Worm (Caenorhabditis elegans): ENCODE results near the gene oac-56.

ce11 chrIV:14365837-14366378, 15.4 kb upstream of the oac-56 start:
- TF ChIP-seq fkh-3 (tag; optimal IDR thresholded peaks at IDR 0.05): no peak
- no peak for TF ChIP-seq unc-62 (GFP tag; optimal IDR thresholded peaks at IDR 0.05)
- TF ChIP-seq hrde-1 (tag; optimal IDR thresholded peaks at IDR 0.05; ENCODE audit: borderline replicate concordance): no peak
- no peak for TF ChIP-seq ceh-40 (GFP tag; IDR thresholded peaks at IDR 0.05)
- no peak for TF ChIP-seq ztf-28 (GFP tag; IDR thresholded peaks at IDR 0.05)
- no peak for TF ChIP-seq ztf-25 (GFP tag; IDR thresholded peaks at IDR 0.05)
- TF ChIP-seq ztf-6 (GFP tag; IDR thresholded peaks at IDR 0.05): no peak
- TF ChIP-seq him-1 (tag; optimal IDR thresholded peaks at IDR 0.05): no peak
- TF ChIP-seq rcor-1 (GFP tag; IDR thresholded peaks at IDR 0.05): no peak

Measured in whole organism, young adult.